Worm (Caenorhabditis elegans): Measurements from ENCODE around the gene sea-2.

Gene sea-2

ce11 chrII:4007972-4008371, 57.8 kb downstream of the sea-2 start:
- TF ChIP-seq sea-2 (GFP tag; optimal IDR thresholded peaks at IDR 0.05), result no peak
- no peak for TF ChIP-seq nhr-43 (tag; optimal IDR thresholded peaks at IDR 0.05; ENCODE audit: poor library complexity, severe bottlenecking)
- no peak for TF ChIP-seq unc-39 (tag; optimal IDR thresholded peaks at IDR 0.05)
- TF ChIP-seq mdl-1 (tag; optimal IDR thresholded peaks at IDR 0.05), result no peak
- TF ChIP-seq ceh-28 (tag; optimal IDR thresholded peaks at IDR 0.05), result no peak
- no peak for TF ChIP-seq unc-62 (GFP tag; optimal IDR thresholded peaks at IDR 0.05)
- no peak for TF ChIP-seq fos-1 (tag; optimal IDR thresholded peaks at IDR 0.05)
- no peak for TF ChIP-seq pqm-1 (tag; optimal IDR thresholded peaks at IDR 0.05)
- TF ChIP-seq tbx-2 (tag; optimal IDR thresholded peaks at IDR 0.05), result no peak
- no peak for TF ChIP-seq ceh-82 (tag; optimal IDR thresholded peaks at IDR 0.05)

- TF ChIP-seq hmg-11 (tag; optimal IDR thresholded peaks at IDR 0.05), result no peak
- TF ChIP-seq elt-2 (tag; optimal IDR thresholded peaks at IDR 0.05), result peak; percentile 29
Observed at ce11 chrII:4011518-4011917, 61.3 kb downstream of the sea-2 start.

ce11 chrII:4018617-4019016, 68.4 kb downstream of the sea-2 start, which contains the start of gene K07D4.6:
TSS of gene K07D4.6 (minus strand) at chrII:4018717.
- TF ChIP-seq nhr-76 (tag; optimal IDR thresholded peaks at IDR 0.05), result no peak
- TF ChIP-seq nhr-23 (tag; optimal IDR thresholded peaks at IDR 0.05), result no peak
- no peak for TF ChIP-seq ceh-82 (tag; optimal IDR thresholded peaks at IDR 0.05)
- TF ChIP-seq sea-2 (GFP tag; optimal IDR thresholded peaks at IDR 0.05), result no peak
- TF ChIP-seq pha-4 (tag; optimal IDR thresholded peaks at IDR 0.05), result no peak
